Fruit fly (Drosophila melanogaster) whole organism, embryonic: ENCODE results near the gene CG14356.

ENCODE experiments used
- B-H1 ChIP-seq: fragments of 200-800 bp; sonication (Bioruptor generic); IDR thresholded peaks from 3 replicates; pipeline ENCODE4 v1.3.6; 2022; ENCODE audit warnings: missing biosample characterization, missing genetic modification characterization
- CG10654 ChIP-seq: fragments of 200-800 bp; sonication (Bioruptor generic); optimal IDR thresholded peaks from 2 replicates; lab custom pipeline; 2016; ENCODE audit warnings: missing biosample characterization, missing genetic modification characterization
- CG10959 ChIP-seq: fragments of 200-800 bp; sonication (Bioruptor generic); IDR thresholded peaks from 2 replicates; pipeline ENCODE4 v1.3.6; 2022; ENCODE audit warnings: missing biosample characterization, missing genetic modification characterization
- CG12236 ChIP-seq: fragments of 200-800 bp; sonication (Bioruptor generic); optimal IDR thresholded peaks from 2 replicates; lab custom pipeline; 2016; ENCODE audit warnings: missing biosample characterization, missing genetic modification characterization
- CG12659 ChIP-seq: fragments of 200-800 bp; sonication (Bioruptor generic); optimal IDR thresholded peaks from 3 replicates; lab custom pipeline; 2017; ENCODE audit warnings: mild to moderate bottlenecking, missing biosample characterization, missing genetic modification reagents, missing genetic modification characterization
- CG15269 ChIP-seq: fragments of 200-800 bp; sonication (Bioruptor generic); optimal IDR thresholded peaks from 2 replicates; lab custom pipeline; 2018; ENCODE audit warnings: missing biosample characterization, mild to moderate bottlenecking, missing genetic modification characterization, moderate library complexity
- CG17612 ChIP-seq: fragments of 200-800 bp; sonication (Bioruptor generic); IDR thresholded peaks from 2 replicates; pipeline ENCODE4 v1.3.6; 2022; ENCODE audit warnings: missing biosample characterization, missing genetic modification characterization
- CG1832 ChIP-seq: fragments of 200-800 bp; sonication (Bioruptor generic); optimal IDR thresholded peaks from 2 replicates; lab custom pipeline; 2017; ENCODE audit warnings: missing biosample characterization, mild to moderate bottlenecking, missing genetic modification characterization, inconsistent platforms
- CG18476 ChIP-seq: fragments of 200-800 bp; sonication (Bioruptor generic); optimal IDR thresholded peaks from 2 replicates; lab custom pipeline; 2016; ENCODE audit warnings: missing biosample characterization, mild to moderate bottlenecking, missing genetic modification characterization
- CG18599 ChIP-seq: fragments of 200-800 bp; sonication (Bioruptor generic); optimal IDR thresholded peaks from 3 replicates; lab custom pipeline; 2017; ENCODE audit warnings: missing biosample characterization, missing genetic modification characterization, mild to moderate bottlenecking, moderate library complexity, missing genetic modification reagents
- CG2120 ChIP-seq: fragments of 200-800 bp; sonication (Bioruptor generic); optimal IDR thresholded peaks from 3 replicates; lab custom pipeline; 2016; ENCODE audit warnings: missing biosample characterization, missing genetic modification characterization
- CG2712 ChIP-seq: fragments of 200-800 bp; optimal IDR thresholded peaks from 3 replicates; lab custom pipeline; 2019; ENCODE audit warnings: missing biosample characterization, mild to moderate bottlenecking, missing genetic modification characterization, moderate library complexity
- CG30020 ChIP-seq: fragments of 200-800 bp; optimal IDR thresholded peaks from 2 replicates; lab custom pipeline; 2019; ENCODE audit warnings: missing biosample characterization, mild to moderate bottlenecking, missing genetic modification characterization, moderate library complexity
- CG32532 ChIP-seq: fragments of 200-800 bp; sonication (Bioruptor generic); IDR thresholded peaks from 2 replicates; pipeline ENCODE4 v1.3.6; 2022; ENCODE audit warnings: missing biosample characterization, missing genetic modification characterization
- CG33213 ChIP-seq: fragments of 200-800 bp; sonication (Bioruptor generic); optimal IDR thresholded peaks from 3 replicates; lab custom pipeline; 2016; ENCODE audit warnings: missing biosample characterization, missing genetic modification characterization
- CG3995 ChIP-seq: fragments of 200-800 bp; sonication (Bioruptor generic); optimal IDR thresholded peaks from 3 replicates; lab custom pipeline; 2016; ENCODE audit warnings: missing biosample characterization, missing genetic modification characterization
- CG6683 ChIP-seq: fragments of 200-800 bp; sonication (Bioruptor generic); optimal IDR thresholded peaks from 2 replicates; lab custom pipeline; 2017; ENCODE audit warnings: missing biosample characterization, mild to moderate bottlenecking, missing genetic modification characterization, missing genetic modification reagents
- CG7963 ChIP-seq: fragments of 200-800 bp; sonication (Bioruptor generic); IDR thresholded peaks from 3 replicates; pipeline ENCODE4 v1.3.6; 2022; ENCODE audit warnings: missing biosample characterization, missing genetic modification characterization; ENCODE audit not compliant: partially characterized antibody
- CG9437 ChIP-seq: fragments of 200-800 bp; sonication (Bioruptor generic); optimal IDR thresholded peaks from 2 replicates; lab custom pipeline; 2018; ENCODE audit warnings: missing biosample characterization, mild to moderate bottlenecking, missing genetic modification characterization
- CG9797 ChIP-seq: fragments of 200-800 bp; sonication (Bioruptor generic); optimal IDR thresholded peaks from 3 replicates; lab custom pipeline; 2018; ENCODE audit warnings: missing biosample characterization, mild to moderate bottlenecking, missing genetic modification characterization
- CHES-1-like ChIP-seq: fragments of 200-800 bp; sonication (Bioruptor generic); optimal IDR thresholded peaks from 2 replicates; lab custom pipeline; 2016; ENCODE audit warnings: missing biosample characterization, missing genetic modification characterization
- Dbx ChIP-seq: fragments of 200-800 bp; sonication (Bioruptor generic); IDR thresholded peaks from 3 replicates; pipeline ENCODE4 v1.3.6; 2022; ENCODE audit warnings: missing biosample characterization, missing genetic modification characterization
- Dek ChIP-seq: fragments of 200-800 bp; sonication (Bioruptor generic); optimal IDR thresholded peaks from 3 replicates; lab custom pipeline; 2019; ENCODE audit warnings: missing biosample characterization, mild to moderate bottlenecking, missing genetic modification characterization, moderate library complexity
- Dp ChIP-seq: fragments of 200-800 bp; sonication (Bioruptor generic); optimal IDR thresholded peaks from 2 replicates; lab custom pipeline; 2018; ENCODE audit warnings: missing biosample characterization, mild to moderate bottlenecking, missing genetic modification characterization, moderate library complexity
- Drgx ChIP-seq: fragments of 200-800 bp; sonication (Bioruptor generic); IDR thresholded peaks from 2 replicates; pipeline ENCODE4 v1.3.6; 2022; ENCODE audit warnings: missing biosample characterization, missing genetic modification characterization
- Hand ChIP-seq: fragments of 200-800 bp; sonication (Bioruptor generic); optimal IDR thresholded peaks from 2 replicates; lab custom pipeline; 2017; ENCODE audit warnings: mild to moderate bottlenecking, missing biosample characterization, missing genetic modification reagents, missing genetic modification characterization
- Lim3 ChIP-seq: fragments of 200-800 bp; sonication (Bioruptor generic); IDR thresholded peaks from 2 replicates; pipeline ENCODE4 v1.3.6; 2022; ENCODE audit warnings: missing biosample characterization, missing genetic modification characterization
- MTF-1 ChIP-seq: fragments of 200-800 bp; sonication (Bioruptor generic); optimal IDR thresholded peaks from 2 replicates; lab custom pipeline; 2018; ENCODE audit warnings: missing biosample characterization, mild to moderate bottlenecking, missing genetic modification characterization, borderline replicate concordance
- Neu2 ChIP-seq: fragments of 200-800 bp; sonication (Bioruptor generic); optimal IDR thresholded peaks from 3 replicates; lab custom pipeline; 2016; ENCODE audit warnings: missing biosample characterization, missing genetic modification characterization, borderline replicate concordance
- Oli ChIP-seq: fragments of 200-800 bp; sonication (Bioruptor generic); optimal IDR thresholded peaks from 2 replicates; lab custom pipeline; 2018; ENCODE audit warnings: missing biosample characterization, mild to moderate bottlenecking, missing genetic modification characterization, moderate library complexity
- Side ChIP-seq: fragments of 200-800 bp; sonication (Bioruptor generic); optimal IDR thresholded peaks from 2 replicates; lab custom pipeline; 2016; ENCODE audit warnings: missing biosample characterization, missing genetic modification characterization
- Spps ChIP-seq: fragments of 200-800 bp; sonication (Bioruptor generic); optimal IDR thresholded peaks from 2 replicates; lab custom pipeline; 2018; ENCODE audit warnings: missing biosample characterization, mild to moderate bottlenecking, missing genetic modification characterization
- Sry-β ChIP-seq: fragments of 200-800 bp; sonication (Bioruptor generic); optimal IDR thresholded peaks from 2 replicates; lab custom pipeline; 2018; ENCODE audit warnings: missing biosample characterization, mild to moderate bottlenecking, missing genetic modification characterization, moderate library complexity
- Sry-δ ChIP-seq: fragments of 200-800 bp; sonication (Bioruptor generic); optimal IDR thresholded peaks from 2 replicates; lab custom pipeline; 2016; ENCODE audit warnings: missing biosample characterization, missing genetic modification characterization
- bcd ChIP-seq: fragments of 200-800 bp; sonication (Bioruptor generic); optimal IDR thresholded peaks from 2 replicates; lab custom pipeline; 2017; ENCODE audit warnings: missing biosample characterization, mild to moderate bottlenecking, missing genetic modification characterization
- crp ChIP-seq, 2 experiments: fragments of 200-800 bp; sonication (Bioruptor generic); optimal IDR thresholded peaks; 2 replicates in 1 of 2; 3 replicates in 1 of 2; lab custom pipeline; 2017; ENCODE audit warnings: missing biosample characterization in 2 of 2, missing genetic modification characterization in 2 of 2, mild to moderate bottlenecking in 1 of 2, moderate library complexity in 1 of 2
- emc ChIP-seq: fragments of 200-800 bp; sonication (Bioruptor generic); optimal IDR thresholded peaks from 2 replicates; lab custom pipeline; 2016; ENCODE audit warnings: missing biosample characterization, missing genetic modification characterization
- fd102C ChIP-seq: fragments of 200-800 bp; sonication (Bioruptor generic); optimal IDR thresholded peaks from 2 replicates; lab custom pipeline; 2018; ENCODE audit warnings: missing biosample characterization, mild to moderate bottlenecking, missing genetic modification characterization, moderate library complexity
- fd96Cb ChIP-seq: fragments of 200-800 bp; sonication (Bioruptor generic); optimal IDR thresholded peaks from 2 replicates; lab custom pipeline; 2018; ENCODE audit warnings: missing biosample characterization, mild to moderate bottlenecking, missing genetic modification characterization, moderate library complexity
- grn ChIP-seq: fragments of 200-800 bp; sonication (Bioruptor generic); optimal IDR thresholded peaks from 3 replicates; lab custom pipeline; 2017; ENCODE audit warnings: missing biosample characterization, missing genetic modification characterization
- gsb-n ChIP-seq: fragments of 200-800 bp; sonication (Bioruptor generic); optimal IDR thresholded peaks from 3 replicates; lab custom pipeline; 2018; ENCODE audit warnings: missing biosample characterization, mild to moderate bottlenecking, missing genetic modification characterization
- hbn ChIP-seq: fragments of 200-800 bp; sonication (Bioruptor generic); IDR thresholded peaks from 2 replicates; pipeline ENCODE4 v1.3.6; 2022; ENCODE audit warnings: missing biosample characterization, missing genetic modification characterization; ENCODE audit not compliant: partially characterized antibody
- knrl ChIP-seq: fragments of 200-800 bp; sonication (Bioruptor generic); IDR thresholded peaks from 3 replicates; pipeline ENCODE4 v1.3.6; 2022; ENCODE audit warnings: missing biosample characterization, missing genetic modification characterization; ENCODE audit not compliant: partially characterized antibody
- lilli ChIP-seq: fragments of 200-800 bp; sonication (Bioruptor generic); optimal IDR thresholded peaks from 3 replicates; lab custom pipeline; 2016; ENCODE audit warnings: missing biosample characterization, missing genetic modification characterization
- p53 ChIP-seq: fragments of 200-800 bp; sonication (Bioruptor generic); optimal IDR thresholded peaks from 2 replicates; lab custom pipeline; 2016; ENCODE audit warnings: missing biosample characterization, missing genetic modification characterization
- sc ChIP-seq, 3 experiments: fragments of >200 bp in 2 of 3; fragments of 200-800 bp in 1 of 3; sonication (Bioruptor generic) in 1 of 3; optimal IDR thresholded peaks; 2 replicates in 2 of 3; 3 replicates in 1 of 3; lab custom pipeline; 2017; ENCODE audit warnings: mild to moderate bottlenecking in 1 of 3, missing biosample characterization in 1 of 3, missing genetic modification characterization in 1 of 3, missing genetic modification reagents in 1 of 3
- trem ChIP-seq: fragments of 200-800 bp; optimal IDR thresholded peaks from 3 replicates; lab custom pipeline; 2019; ENCODE audit warnings: missing biosample characterization, mild to moderate bottlenecking, missing genetic modification characterization, moderate library complexity
- vnd ChIP-seq: fragments of 200-800 bp; sonication (Bioruptor generic); IDR thresholded peaks from 3 replicates; pipeline ENCODE4 v1.3.6; 2022; ENCODE audit warnings: missing biosample characterization, missing genetic modification characterization; ENCODE audit not compliant: partially characterized antibody
- zen2 ChIP-seq: fragments of 200-800 bp; sonication (Bioruptor generic); IDR thresholded peaks from 3 replicates; pipeline ENCODE4 v1.3.6; 2022; ENCODE audit warnings: missing biosample characterization, missing genetic modification characterization; ENCODE audit not compliant: partially characterized antibody

The CG14356 gene

dm6 chr3R:14095428-14095827, 36.4 kb downstream of the CG14356 start (continued):
- TF ChIP-seq CG12659 (GFP tag; lab: Kevin White, UChicago) (peak; percentile 26), CG2712 (tag; lab: Kevin White, UChicago) (peak; percentile 72), trem (tag; lab: Kevin White, UChicago) (peak; percentile 24), CG30020 (tag; lab: Kevin White, UChicago) (no peak), CG7963 (no peak), CG12236 (GFP tag; lab: Kevin White, UChicago) (no peak), gsb-n (peak; percentile 44), lilli (peak; percentile 15), zen2 (GFP tag; lab: Robert Waterston, UW) (no peak), Sry-δ (GFP tag; lab: Kevin White, UChicago) (no peak), crp (GFP tag; optimal IDR thresholded peaks at IDR 0.05; lab: Kevin White, UChicago) (no peak), p53 (GFP tag; lab: Kevin White, UChicago) (no peak), sc (optimal IDR thresholded peaks at IDR 0.05; lab: Kevin White, UChicago) (no peak), sc (GFP tag; optimal IDR thresholded peaks at IDR 0.05; lab: Kevin White, UChicago) (peak; percentile 11), fd102C (GFP tag; lab: Kevin White, UChicago) (no peak), CG10654 (GFP tag; lab: Kevin White, UChicago) (no peak), CG18476 (GFP tag; lab: Kevin White, UChicago) (peak; percentile 41), fd96Cb (tag; lab: Kevin White, UChicago) (peak; percentile 53), vnd (GFP tag; lab: Robert Waterston, UW) (no peak), emc (GFP tag; lab: Kevin White, UChicago) (no peak), CG2120 (GFP tag; lab: Kevin White, UChicago) (peak; percentile 29), CG9437 (GFP tag; lab: Kevin White, UChicago) (peak; percentile 31), Side (GFP tag; lab: Kevin White, UChicago) (no peak), Dbx (GFP tag; lab: Robert Waterston, UW) (no peak), Neu2 (GFP tag; lab: Kevin White, UChicago) (no peak), knrl (GFP tag; lab: Robert Waterston, UW) (no peak), Dek (tag; lab: Kevin White, UChicago) (peak; percentile 43), CG1832 (GFP tag; lab: Kevin White, UChicago) (no peak), Oli (tag; lab: Kevin White, UChicago) (peak; percentile 58), B-H1 (peak; percentile 36; the same call in 1 of the 3 replicates), CG9797 (GFP tag; lab: Kevin White, UChicago) (no peak), MTF-1 (GFP tag; lab: Kevin White, UChicago) (no peak), CG10959 (no peak), Spps (tag; lab: Kevin White, UChicago) (no peak), Dp (GFP tag; lab: Kevin White, UChicago) (no peak), Drgx (GFP tag; lab: Robert Waterston, UW) (no peak), hbn (GFP tag; lab: Robert Waterston, UW) (no peak), Hand (GFP tag; lab: Kevin White, UChicago) (no peak), CG18599 (peak; percentile 67), bcd (no peak), Lim3 (GFP tag; lab: Robert Waterston, UW) (no peak), CG33213 (GFP tag; lab: Kevin White, UChicago) (no peak), CG6683 (no peak), CHES-1-like (GFP tag; lab: Kevin White, UChicago) (no peak), CG17612 (GFP tag; lab: Robert Waterston, UW) (no peak), CG3995 (GFP tag; lab: Kevin White, UChicago) (no peak), CG15269 (peak; percentile 80), grn (GFP tag; lab: Kevin White, UChicago) (no peak), Sry-β (GFP tag; lab: Kevin White, UChicago) (no peak), CG32532 (peak; percentile 52; the same call in 1 of the 2 replicates)
